Worm (Caenorhabditis elegans) whole organism, early embryonic: ENCODE measurements around the gene C14A4.8.

Experiments
- B0310.2 ChIP-seq: sonication (generic microtip); optimal IDR thresholded peaks from 2 replicates; lab custom pipeline; 2016; ENCODE audit warnings: mild to moderate bottlenecking, missing genetic modification characterization, missing compliant biosample characterization
- F13C5.2 ChIP-seq: sonication (generic microtip); optimal IDR thresholded peaks from 2 replicates; lab custom pipeline; 2017; ENCODE audit warnings: mild to moderate bottlenecking, missing genetic modification characterization, inconsistent platforms, missing compliant biosample characterization
- aly-1 ChIP-seq: sonication (generic microtip); optimal IDR thresholded peaks from 2 replicates; lab custom pipeline; 2016; ENCODE audit warnings: missing genetic modification characterization, missing compliant biosample characterization
- ama-1 ChIP-seq: fragments of 150-350 bp; optimal IDR thresholded peaks from 2 replicates; lab custom pipeline; 2014
- ceh-13 ChIP-seq: fragments of 200-800 bp; sonication (Bioruptor generic); optimal IDR thresholded peaks from 2 replicates; lab custom pipeline; 2018; ENCODE audit warnings: mild to moderate bottlenecking, missing genetic modification characterization, missing compliant biosample characterization
- ceh-36 ChIP-seq: sonication (generic microtip); optimal IDR thresholded peaks from 2 replicates; lab custom pipeline; 2016; ENCODE audit warnings: missing genetic modification characterization, inconsistent platforms, missing compliant biosample characterization
- ets-7 ChIP-seq: sonication (generic microtip); optimal IDR thresholded peaks from 2 replicates; lab custom pipeline; 2016; ENCODE audit warnings: missing genotype, missing genetic modification characterization, missing compliant biosample characterization
- flt-1 ChIP-seq: fragments of 200-800 bp; sonication (Bioruptor generic); IDR thresholded peaks from 2 replicates; pipeline ENCODE4 v1.3.6; 2022; ENCODE audit warnings: missing genetic modification characterization, missing compliant biosample characterization
- hmbx-1 ChIP-seq: sonication (generic microtip); optimal IDR thresholded peaks from 2 replicates; lab custom pipeline; 2016; ENCODE audit warnings: mild to moderate bottlenecking, missing genetic modification characterization, missing compliant biosample characterization
- hmg-4 ChIP-seq: fragments of 200-800 bp; sonication (Bioruptor generic); optimal IDR thresholded peaks from 2 replicates; lab custom pipeline; 2018; ENCODE audit warnings: mild to moderate bottlenecking, missing genetic modification characterization, missing compliant biosample characterization
- hnd-1 ChIP-seq: sonication (generic microtip); optimal IDR thresholded peaks from 2 replicates; lab custom pipeline; 2016; ENCODE audit warnings: missing genetic modification characterization, missing compliant biosample characterization
- pes-1 ChIP-seq: fragments of 200-800 bp; sonication (Bioruptor generic); IDR thresholded peaks from 2 replicates; pipeline ENCODE4 v1.3.6; 2022; ENCODE audit warnings: missing genetic modification reagents, missing genetic modification characterization, missing compliant biosample characterization
- scrt-1 ChIP-seq: fragments of 200-800 bp; sonication (Bioruptor generic); IDR thresholded peaks from 2 replicates; pipeline ENCODE4 v1.3.6; 2022; ENCODE audit warnings: missing genetic modification characterization, missing compliant biosample characterization
- sea-1 ChIP-seq: fragments of 200-800 bp; sonication (Bioruptor generic); conservative IDR thresholded peaks from 2 replicates; pipeline ENCODE4 v1.3.6; 2022; ENCODE audit warnings: missing genetic modification characterization, missing compliant biosample characterization
- tbx-11 ChIP-seq: fragments of 200-800 bp; sonication (Bioruptor generic); IDR thresholded peaks from 2 replicates; pipeline ENCODE4 v1.3.6; 2022; ENCODE audit warnings: missing genetic modification characterization, missing compliant biosample characterization
- tbx-37 ChIP-seq: fragments of 200-800 bp; sonication (Bioruptor generic); conservative IDR thresholded peaks from 2 replicates; pipeline ENCODE4 v1.3.6; 2022; ENCODE audit warnings: missing genetic modification reagents, missing genetic modification characterization, missing compliant biosample characterization
- tra-4 ChIP-seq: sonication (generic microtip); optimal IDR thresholded peaks from 2 replicates; lab custom pipeline; 2017; ENCODE audit warnings: missing genetic modification characterization, missing compliant biosample characterization

C14A4.8 gene

DNA sequence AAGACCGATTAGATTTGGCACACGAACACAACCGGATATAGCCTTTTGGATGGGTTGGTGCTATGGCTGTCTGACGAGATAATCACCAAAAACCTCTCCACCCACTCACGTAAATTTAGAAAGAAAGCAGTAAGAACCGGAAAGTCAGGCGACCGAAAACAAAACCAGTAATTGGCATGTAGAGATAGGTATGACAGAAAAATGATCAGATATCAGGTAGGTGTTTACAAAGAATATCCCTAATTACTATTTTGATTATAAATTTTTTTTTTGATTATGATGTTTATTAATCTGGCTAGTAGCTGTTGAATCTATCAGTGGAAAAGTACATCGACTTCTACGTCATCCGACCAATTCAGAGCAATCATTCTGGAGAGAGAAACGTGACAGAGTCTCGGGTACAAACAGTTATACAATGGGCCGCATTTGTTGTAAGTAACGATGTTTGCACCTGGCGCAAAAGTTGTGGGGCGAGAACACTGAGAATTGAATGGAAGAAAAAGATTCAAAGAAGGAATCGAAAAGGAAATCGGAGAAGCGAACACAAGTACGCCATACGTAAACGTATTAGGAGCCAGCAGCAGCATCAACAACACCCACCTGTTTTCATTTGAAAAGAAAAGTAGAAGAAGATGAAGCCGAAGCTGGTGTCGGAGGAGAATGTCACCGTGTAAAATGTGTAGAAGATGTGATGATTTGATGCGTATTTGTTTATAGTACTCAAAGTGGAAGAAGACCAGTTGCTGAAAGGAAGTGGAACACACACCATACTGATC is 46.9 kb downstream of the C14A4.8 start:
- TF ChIP-seq ets-7 (tag; lab: Kevin White, UChicago) (no peak), aly-1 (no peak), hmbx-1 (no peak), tbx-37 (GFP tag; lab: Robert Waterston, UW) (no peak), ceh-13 (GFP tag; lab: Kevin White, UChicago) (no peak), hnd-1 (tag; lab: Kevin White, UChicago) (no peak), ceh-36 (no peak), pes-1 (GFP tag; lab: Robert Waterston, UW) (no peak), flt-1 (GFP tag; lab: Robert Waterston, UW) (no peak), tra-4 (tag; lab: Kevin White, UChicago) (no peak)

DNA sequence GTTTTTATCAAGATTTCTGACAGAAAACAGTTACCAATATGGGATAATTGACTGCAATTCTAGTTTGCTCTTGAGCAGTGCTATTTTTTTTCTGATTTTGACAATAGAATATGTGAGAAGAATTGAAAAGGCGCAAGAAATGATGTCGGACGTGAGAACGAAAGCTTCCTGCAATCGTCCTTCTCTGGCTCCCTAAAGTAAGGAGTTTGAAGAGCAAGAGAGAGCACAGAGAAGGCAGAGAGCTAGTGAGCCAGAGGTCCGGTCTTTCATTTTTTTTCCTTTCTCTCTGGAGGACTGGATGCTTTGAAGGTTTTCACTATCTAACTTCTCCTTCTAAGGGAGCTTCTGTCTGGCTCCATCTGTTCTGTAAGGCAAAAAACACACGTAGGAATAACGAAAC is 47.8 kb downstream of the C14A4.8 start:
- no peak for TF ChIP-seq ceh-13 (GFP tag; lab: Kevin White, UChicago)
- no peak for TF ChIP-seq hmbx-1
- TF ChIP-seq flt-1 (GFP tag; lab: Robert Waterston, UW): no peak
- TF ChIP-seq hnd-1 (tag; lab: Kevin White, UChicago): no peak
- no peak for TF ChIP-seq ama-1 (lab: Kevin White, UChicago)
- no peak for TF ChIP-seq scrt-1
- TF ChIP-seq B0310.2 (tag; lab: Kevin White, UChicago): no peak
- no peak for TF ChIP-seq aly-1
- TF ChIP-seq sea-1: no peak
- TF ChIP-seq hmg-4: no peak
- TF ChIP-seq tbx-11 (GFP tag; lab: Robert Waterston, UW): no peak
- no peak for TF ChIP-seq pes-1 (GFP tag; lab: Robert Waterston, UW)
- no peak for TF ChIP-seq tbx-37 (GFP tag; lab: Robert Waterston, UW)
- no peak for TF ChIP-seq F13C5.2 (tag; lab: Kevin White, UChicago)
- TF ChIP-seq tra-4 (tag; lab: Kevin White, UChicago): no peak
- no peak for TF ChIP-seq ets-7 (tag; lab: Kevin White, UChicago)
- no peak for TF ChIP-seq ceh-36

ce11 chrII:10548778-10549671 is 48.9 kb downstream of the C14A4.8 start:
- TF ChIP-seq ceh-36 (no peak), sea-1 (no peak), ceh-13 (GFP tag; lab: Kevin White, UChicago) (no peak), F13C5.2 (tag; lab: Kevin White, UChicago) (peak; percentile 56), flt-1 (GFP tag; lab: Robert Waterston, UW) (peak; percentile 54), scrt-1 (peak; percentile 59; the same call in 1 of the 2 replicates), ama-1 (lab: Kevin White, UChicago) (peak; percentile 28), hmg-4 (peak; percentile 61)

DNA sequence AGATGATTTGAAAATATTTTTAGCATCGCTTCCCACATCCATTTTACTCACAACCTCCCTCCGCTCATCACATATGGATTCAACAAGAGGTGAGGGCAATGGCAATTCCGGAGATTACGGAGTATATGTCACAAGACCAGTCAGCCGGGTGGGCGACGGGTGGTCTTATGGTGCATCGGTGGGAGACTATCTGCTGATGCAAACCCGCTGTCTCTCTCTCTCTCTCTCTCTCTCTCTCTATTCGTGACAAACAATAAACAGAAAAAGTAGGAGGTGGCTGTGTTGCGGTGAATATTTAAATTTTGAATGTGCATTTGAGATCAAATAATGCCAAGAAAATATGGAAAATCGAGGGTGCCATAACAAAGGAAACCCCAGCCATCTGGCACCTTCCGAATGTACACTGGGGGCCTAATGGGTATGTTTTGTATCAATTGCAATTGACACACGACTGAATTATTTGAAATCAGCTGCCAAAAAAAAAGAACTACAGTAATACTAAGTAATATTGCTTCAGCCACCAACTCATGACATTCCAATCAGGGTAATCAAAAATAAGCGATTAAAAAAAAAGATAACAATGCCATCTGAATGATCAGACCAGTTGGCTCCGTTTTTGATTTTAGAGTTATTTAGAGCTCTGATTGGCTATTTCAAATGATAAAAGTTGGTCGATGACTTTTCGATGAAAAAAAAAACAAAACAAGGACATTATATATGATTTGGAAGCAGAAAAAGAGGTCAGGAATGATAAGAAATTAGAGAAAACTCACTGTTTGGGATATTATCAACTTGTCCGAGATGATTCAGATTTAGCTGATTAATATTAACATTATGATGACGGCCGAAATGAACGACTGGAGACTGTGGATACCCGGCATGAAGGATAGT is 49.9 kb downstream of the C14A4.8 start:
- no peak for TF ChIP-seq F13C5.2 (tag; lab: Kevin White, UChicago)
- peak; percentile 40 for TF ChIP-seq hmg-4
- no peak for TF ChIP-seq ets-7 (tag; lab: Kevin White, UChicago)
- no peak for TF ChIP-seq tbx-37 (GFP tag; lab: Robert Waterston, UW)
- peak; percentile 0 for TF ChIP-seq ama-1 (lab: Kevin White, UChicago)

DNA sequence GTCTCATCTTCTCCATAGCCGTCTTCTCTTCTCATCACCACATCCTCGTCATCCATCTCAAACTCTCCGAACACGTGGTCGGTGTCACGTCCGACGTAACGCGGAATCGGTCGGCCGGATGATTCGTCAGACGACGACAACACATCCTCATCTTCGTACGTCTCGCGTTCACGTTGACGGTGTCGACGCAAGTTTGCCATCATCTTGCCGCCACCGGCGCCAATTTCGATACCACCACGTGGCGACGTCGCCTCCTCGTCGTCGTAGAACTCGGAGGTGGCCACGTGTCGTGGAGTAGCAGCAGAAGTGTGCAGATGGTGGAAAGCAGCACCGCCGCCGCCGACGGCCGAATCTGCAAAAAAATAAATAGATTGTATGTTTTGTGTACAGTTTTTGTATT is 50.6 kb downstream of the C14A4.8 start:
- 0 out of 2 replicates have a peak, but pooled peaks have one; percentile 19 for TF ChIP-seq sea-1
- no peak for TF ChIP-seq hmg-4
- TF ChIP-seq aly-1: peak; percentile 43
